Fruit fly (Drosophila melanogaster): Measurements from ENCODE around the gene Culd.

The Culd gene

DNA sequence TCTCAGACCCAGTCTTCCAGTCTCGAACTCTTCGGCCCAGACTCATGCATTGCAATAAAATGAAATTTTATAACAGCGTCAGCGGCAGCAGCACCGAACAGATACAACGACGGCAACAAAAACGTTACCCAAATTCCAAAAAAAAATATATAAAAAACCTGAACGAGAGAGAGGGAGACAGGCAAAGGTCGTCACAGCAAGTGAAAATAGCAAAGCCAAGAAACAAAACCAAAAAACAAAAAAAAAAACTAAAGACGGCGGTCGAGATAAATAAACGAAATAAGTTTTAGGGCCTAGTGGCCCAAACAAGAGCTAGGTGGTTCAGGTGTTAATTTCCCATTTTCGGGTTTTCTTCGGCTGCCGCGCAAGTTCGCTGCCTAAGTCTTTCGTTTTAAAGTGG is 18.0 kb upstream of the Culd start:
- TF ChIP-seq psq (optimal IDR thresholded peaks at IDR 0.05): no peak
- no peak for TF ChIP-seq ttk (optimal IDR thresholded peaks at IDR 0.05)
- TF ChIP-seq h (optimal IDR thresholded peaks at IDR 0.05): no peak
- TF ChIP-seq insv (optimal IDR thresholded peaks at IDR 0.05): no peak
- TF ChIP-seq Myc (optimal IDR thresholded peaks at IDR 0.05): no peak
- no peak for TF ChIP-seq Sin3A (optimal IDR thresholded peaks at IDR 0.05)

DNA sequence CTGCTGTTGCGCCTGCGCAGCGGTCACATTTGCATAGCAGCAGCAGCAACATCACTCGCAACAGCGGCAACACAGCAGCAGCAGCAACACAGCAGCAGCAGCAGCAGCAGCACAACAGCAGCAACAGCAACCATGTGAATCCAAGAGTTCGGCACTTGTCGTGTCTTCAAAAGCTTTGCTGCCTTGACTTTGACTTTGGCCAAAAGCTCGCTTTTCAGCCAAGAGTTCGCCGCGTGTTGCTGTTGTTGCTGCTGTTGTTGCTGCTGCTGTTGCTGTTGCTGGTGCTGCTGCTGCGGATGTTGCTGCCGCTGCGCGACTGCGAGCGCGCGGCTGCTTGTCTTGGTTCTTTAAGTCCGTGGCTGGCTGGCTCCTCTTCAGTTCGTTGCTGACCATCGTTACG is 15.9 kb upstream of the Culd start, which contains the start of gene ImpE1:
TSS of gene ImpE1 (plus strand) at position 371 of the 400 bp plus-strand sequence.
- no peak for TF ChIP-seq h (optimal IDR thresholded peaks at IDR 0.05)
- TF ChIP-seq ttk (optimal IDR thresholded peaks at IDR 0.05): no peak
- no peak for TF ChIP-seq insv (optimal IDR thresholded peaks at IDR 0.05)
- TF ChIP-seq Sin3A (optimal IDR thresholded peaks at IDR 0.05): no peak
- no peak for TF ChIP-seq Myc (optimal IDR thresholded peaks at IDR 0.05)
- no peak for TF ChIP-seq psq (optimal IDR thresholded peaks at IDR 0.05)

DNA sequence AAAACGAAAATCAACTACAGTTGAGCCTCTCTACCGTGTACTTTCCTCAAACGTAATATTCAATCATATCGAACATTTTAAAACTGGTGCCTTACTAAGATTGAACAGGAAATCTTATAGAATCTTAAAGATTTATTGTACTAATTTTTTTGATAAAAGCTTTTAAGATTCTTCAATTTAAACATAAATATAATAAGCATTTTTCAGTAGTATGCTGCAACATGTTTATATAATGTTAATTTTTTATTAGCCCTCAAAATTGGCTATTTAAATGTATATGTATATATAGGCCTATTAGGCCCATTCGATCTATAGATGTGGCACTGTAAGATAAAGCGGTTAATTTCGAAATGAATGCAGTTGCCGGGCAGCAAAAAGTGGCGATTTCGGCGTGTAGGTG is 15.4 kb upstream of the Culd start:
- TF ChIP-seq insv (optimal IDR thresholded peaks at IDR 0.05) (no peak), h (optimal IDR thresholded peaks at IDR 0.05) (no peak), ttk (optimal IDR thresholded peaks at IDR 0.05) (no peak)

DNA sequence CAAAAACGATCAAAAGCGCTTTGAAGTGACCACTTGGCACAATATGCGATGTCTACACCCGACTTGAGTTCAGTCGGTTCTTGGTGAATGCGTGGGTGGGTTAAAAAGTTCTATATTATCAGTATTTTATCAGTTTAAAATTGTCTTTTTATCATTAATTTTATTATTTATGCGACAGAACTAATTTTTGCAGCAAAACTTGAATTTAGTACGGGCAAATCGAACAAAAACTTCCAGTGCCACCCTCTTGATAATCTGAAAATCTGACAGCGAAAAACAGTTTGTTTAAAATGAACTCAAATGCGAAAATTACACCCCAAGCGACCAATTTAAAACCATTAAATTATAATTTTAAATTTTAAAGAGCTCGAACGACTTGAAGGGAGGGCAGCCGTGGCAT is 14.8 kb upstream of the Culd start:
- TF ChIP-seq h (optimal IDR thresholded peaks at IDR 0.05) (no peak), ttk (optimal IDR thresholded peaks at IDR 0.05) (no peak), psq (optimal IDR thresholded peaks at IDR 0.05) (no peak), insv (optimal IDR thresholded peaks at IDR 0.05) (no peak), Myc (optimal IDR thresholded peaks at IDR 0.05) (no peak), Sin3A (optimal IDR thresholded peaks at IDR 0.05) (no peak)

DNA sequence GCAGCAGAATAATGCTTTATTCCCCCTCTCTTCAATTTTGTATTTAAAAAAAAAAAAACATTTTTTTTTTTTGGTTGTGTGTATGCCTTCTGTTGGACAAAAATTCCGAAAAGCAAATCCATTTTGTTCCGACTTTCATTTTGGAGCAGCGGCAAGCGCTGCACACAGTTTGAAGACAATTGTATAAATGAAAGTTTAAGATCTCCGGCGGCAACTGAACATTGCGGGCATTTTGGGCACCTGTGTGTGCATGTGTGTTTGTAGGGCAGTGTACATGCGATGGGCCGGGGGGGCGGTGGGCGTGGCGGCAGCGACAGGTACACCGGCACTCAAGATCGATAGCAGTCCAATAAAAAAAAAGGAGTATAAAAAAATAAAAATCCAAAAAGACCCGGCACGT is 13.4 kb upstream of the Culd start:
- TF ChIP-seq h (optimal IDR thresholded peaks at IDR 0.05) (no peak), ttk (optimal IDR thresholded peaks at IDR 0.05) (no peak), Sin3A (optimal IDR thresholded peaks at IDR 0.05) (no peak), psq (optimal IDR thresholded peaks at IDR 0.05) (no peak), insv (optimal IDR thresholded peaks at IDR 0.05) (no peak), Myc (optimal IDR thresholded peaks at IDR 0.05) (no peak)

DNA sequence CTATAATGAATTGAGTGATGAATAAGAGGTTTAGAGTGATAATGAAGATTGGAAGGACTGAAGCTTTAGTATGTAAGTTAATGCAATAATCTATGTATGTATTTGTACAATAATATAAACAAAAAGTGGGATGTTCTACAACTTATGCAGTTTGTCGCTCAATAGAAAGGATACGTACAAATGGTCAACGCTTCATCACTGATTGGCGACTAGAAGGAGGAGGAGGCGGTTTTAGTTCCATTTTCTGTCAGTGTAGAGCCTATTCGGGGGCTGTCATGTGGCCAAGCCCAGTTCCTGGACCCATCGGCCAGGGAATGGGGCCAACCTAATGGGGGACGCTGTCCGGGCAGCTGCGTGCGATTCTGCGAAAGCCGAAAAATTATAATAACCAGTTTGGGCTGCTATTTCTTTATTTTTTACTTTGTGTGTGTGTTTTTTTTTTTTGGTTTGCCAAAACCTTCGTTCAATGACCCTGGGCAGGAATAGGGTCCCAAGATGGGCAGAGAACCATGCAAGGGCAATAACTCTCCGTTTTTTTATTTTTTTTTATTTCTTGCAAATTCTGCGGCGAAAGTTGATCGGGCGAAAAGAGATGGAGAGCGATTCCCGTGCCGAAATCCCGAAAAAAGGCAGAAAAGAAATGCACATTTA is 12.7 kb upstream of the Culd start:
- no peak for TF ChIP-seq psq (optimal IDR thresholded peaks at IDR 0.05)
- TF ChIP-seq h (optimal IDR thresholded peaks at IDR 0.05): no peak

DNA sequence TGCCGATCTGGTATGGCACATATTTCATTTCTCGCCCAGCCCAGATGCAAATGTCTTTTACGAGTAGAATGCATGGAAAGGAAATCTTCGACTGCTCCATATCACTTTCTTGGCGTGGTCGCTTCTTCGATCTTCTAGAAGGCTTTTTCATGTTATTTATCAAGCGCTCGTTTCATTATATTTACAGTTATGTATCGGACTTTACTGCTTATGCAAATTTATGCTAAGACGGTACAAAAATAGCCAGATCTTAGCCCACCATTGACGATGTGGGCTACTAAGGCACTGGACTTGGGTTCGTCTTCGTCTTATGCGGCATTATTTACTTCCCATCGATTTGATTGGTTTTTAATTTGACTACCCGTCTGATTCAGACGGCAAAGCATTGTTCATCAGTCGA is 7.2 kb upstream of the Culd start:
- TF ChIP-seq insv (optimal IDR thresholded peaks at IDR 0.05) (no peak), Myc (optimal IDR thresholded peaks at IDR 0.05) (no peak), ttk (optimal IDR thresholded peaks at IDR 0.05) (no peak), h (optimal IDR thresholded peaks at IDR 0.05) (no peak), Sin3A (optimal IDR thresholded peaks at IDR 0.05) (no peak), psq (optimal IDR thresholded peaks at IDR 0.05) (no peak)

DNA sequence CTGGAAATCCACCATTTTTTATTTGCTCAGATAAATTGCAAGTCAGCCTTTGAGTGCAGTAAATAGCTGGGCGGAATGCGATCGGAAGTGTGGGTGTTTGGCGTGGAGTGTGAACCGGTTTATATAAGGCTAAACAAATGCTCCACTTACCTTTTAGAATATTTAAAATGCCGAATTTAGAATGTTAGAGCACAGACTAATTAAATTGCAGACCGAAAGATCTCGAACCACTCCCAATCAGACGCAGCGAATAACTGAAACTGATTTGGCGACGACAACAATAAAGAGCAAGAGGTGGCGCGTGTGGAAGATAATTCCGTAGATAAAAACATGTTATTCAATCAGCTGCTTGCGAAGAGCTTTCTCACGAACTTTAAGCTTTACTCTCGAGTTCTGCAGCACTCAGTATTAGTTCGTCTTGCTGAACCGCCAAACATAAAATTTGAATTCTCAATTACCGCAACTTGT is 4.6 kb upstream of the Culd start, which contains the start of gene Idh:
TSS of gene Idh (minus strand) at position 264 of the 468 bp plus-strand sequence.
- TF ChIP-seq psq (optimal IDR thresholded peaks at IDR 0.05) (no peak), insv (optimal IDR thresholded peaks at IDR 0.05) (no peak), Sin3A (optimal IDR thresholded peaks at IDR 0.05) (no peak), Myc (optimal IDR thresholded peaks at IDR 0.05) (no peak), ttk (optimal IDR thresholded peaks at IDR 0.05) (no peak), h (optimal IDR thresholded peaks at IDR 0.05) (no peak)

DNA sequence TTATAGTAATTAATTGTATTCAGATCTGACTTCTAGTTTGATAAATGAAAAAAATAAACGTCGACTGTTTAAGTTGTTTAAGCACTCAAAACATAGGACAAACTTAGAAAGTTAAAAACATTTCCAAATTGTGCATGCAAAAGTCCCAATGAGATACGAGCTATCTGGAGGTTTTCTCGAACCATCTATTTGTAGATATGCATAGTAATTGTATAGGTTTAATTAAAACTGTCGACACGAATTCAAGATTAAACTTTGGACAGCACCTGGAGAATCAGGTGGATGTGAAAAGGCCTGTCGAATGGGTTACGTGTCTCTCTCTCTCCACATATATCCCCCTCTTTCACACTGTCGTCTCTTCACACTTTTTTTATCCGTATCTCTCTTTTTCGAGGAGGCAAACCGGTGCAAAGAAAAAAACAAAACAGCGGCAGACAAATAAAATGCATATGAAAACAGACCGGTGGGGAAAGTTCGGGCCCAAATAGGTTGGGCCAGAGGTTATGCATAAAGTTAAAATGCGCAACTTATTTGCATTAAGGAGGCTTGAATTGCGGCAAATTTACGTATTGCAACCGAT is 4.1 kb upstream of the Culd start:
- TF ChIP-seq ttk (optimal IDR thresholded peaks at IDR 0.05) (no peak), Myc (optimal IDR thresholded peaks at IDR 0.05) (no peak), psq (optimal IDR thresholded peaks at IDR 0.05) (no peak), insv (optimal IDR thresholded peaks at IDR 0.05) (no peak), Sin3A (optimal IDR thresholded peaks at IDR 0.05) (no peak), h (optimal IDR thresholded peaks at IDR 0.05) (no peak)

DNA sequence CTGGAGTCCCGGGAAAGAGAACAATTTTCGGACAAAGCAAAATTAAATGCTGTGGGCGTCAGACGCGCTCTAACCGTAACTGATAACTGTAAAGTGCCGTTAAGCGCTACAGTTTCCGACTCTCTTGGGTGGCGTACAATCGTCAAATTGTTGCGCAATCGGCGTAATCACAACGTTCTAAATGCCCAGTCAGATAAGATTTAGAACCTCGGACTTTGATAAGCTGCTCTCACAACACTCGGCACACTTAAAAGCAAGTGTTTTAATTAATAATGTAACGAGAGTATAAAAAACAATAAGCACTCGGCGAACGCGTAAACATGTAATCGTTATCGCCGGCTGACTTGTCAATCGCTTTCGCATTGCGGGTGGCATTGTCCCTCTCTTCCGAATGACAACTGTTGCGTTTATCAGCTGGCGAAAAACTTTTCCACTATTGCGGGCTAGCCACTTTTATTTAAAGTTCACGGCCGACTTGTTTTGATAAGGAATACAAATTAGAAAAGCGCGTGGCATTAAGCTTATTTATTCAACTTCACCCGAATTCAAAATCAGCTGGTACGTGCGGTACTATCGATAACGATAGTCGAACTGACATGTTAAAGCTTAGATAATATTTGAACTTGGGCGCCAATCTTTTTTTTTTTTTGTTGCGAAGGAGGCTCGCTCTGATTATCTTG is 2.8 kb upstream of the Culd start:
- TF ChIP-seq h (optimal IDR thresholded peaks at IDR 0.05) (no peak), Myc (optimal IDR thresholded peaks at IDR 0.05) (no peak), Sin3A (optimal IDR thresholded peaks at IDR 0.05) (no peak)

DNA sequence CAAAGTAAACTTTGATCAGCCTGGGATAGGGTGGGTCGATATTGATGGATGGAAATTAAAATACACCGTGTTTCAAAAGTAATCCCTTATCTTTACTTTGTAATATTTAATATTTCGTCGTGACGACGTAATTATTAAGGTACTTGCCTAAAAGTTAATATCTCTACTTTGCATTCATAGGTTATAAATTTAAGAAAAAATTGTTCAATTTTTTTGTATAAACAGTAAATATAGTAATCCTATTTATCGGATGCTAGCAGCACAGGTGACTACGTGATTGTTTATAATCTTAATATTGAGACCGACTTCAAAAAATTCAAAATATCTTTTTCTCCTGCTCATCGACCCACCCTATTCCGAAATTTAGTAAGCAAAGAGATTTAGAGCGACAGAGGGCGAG is 2.0 kb upstream of the Culd start:
- TF ChIP-seq h (optimal IDR thresholded peaks at IDR 0.05) (no peak), Myc (optimal IDR thresholded peaks at IDR 0.05) (no peak), psq (optimal IDR thresholded peaks at IDR 0.05) (no peak), Sin3A (optimal IDR thresholded peaks at IDR 0.05) (no peak), insv (optimal IDR thresholded peaks at IDR 0.05) (no peak), ttk (optimal IDR thresholded peaks at IDR 0.05) (no peak)

DNA sequence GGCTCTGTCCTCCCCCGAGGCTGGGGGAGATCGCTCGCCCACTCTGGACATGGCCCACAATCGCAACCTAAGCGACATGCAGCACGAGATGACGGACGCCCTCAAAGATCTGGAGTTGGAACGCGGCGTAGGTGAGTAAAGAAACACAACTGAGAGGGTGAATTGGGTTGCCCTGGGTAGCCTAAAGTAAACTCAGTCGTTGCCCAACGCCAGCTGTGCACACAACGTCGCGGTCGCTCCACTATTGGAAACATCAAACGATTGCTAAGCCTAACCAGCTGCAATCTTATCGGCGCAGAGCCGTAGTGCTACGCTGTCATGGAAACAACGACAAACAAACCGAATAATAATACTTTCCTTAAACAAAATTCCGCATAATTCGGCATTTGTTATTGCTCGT is 8.8 kb downstream of the Culd start:
- TF ChIP-seq ttk (optimal IDR thresholded peaks at IDR 0.05) (no peak), Myc (optimal IDR thresholded peaks at IDR 0.05) (no peak), Sin3A (optimal IDR thresholded peaks at IDR 0.05) (no peak), psq (optimal IDR thresholded peaks at IDR 0.05) (no peak)

Measured in Kc167 (cell line).